Worm (Caenorhabditis elegans) whole organism, L1 larva: ENCODE data around the gene zipt-3.

ENCODE experiments used
- C04F5.9 ChIP-seq: sonication (generic microtip); optimal IDR thresholded peaks from 2 replicates; lab custom pipeline; 2016; ENCODE audit warnings: missing genetic modification characterization, missing compliant biosample characterization
- Y116A8C.19 ChIP-seq: sonication (generic microtip); optimal IDR thresholded peaks from 2 replicates; lab custom pipeline; 2016; ENCODE audit warnings: missing compliant biosample characterization, missing genetic modification characterization, borderline replicate concordance
- aha-1 ChIP-seq: fragments of 150-350 bp; optimal IDR thresholded peaks from 2 replicates; lab custom pipeline; 2014; ENCODE audit warnings: missing biosample characterization, missing genetic modification characterization
- ama-1 ChIP-seq: fragments of 150-350 bp; optimal IDR thresholded peaks from 2 replicates; lab custom pipeline; 2014
- ceh-63 ChIP-seq: fragments of 200-800 bp; sonication (Bioruptor generic); optimal IDR thresholded peaks from 2 replicates; lab custom pipeline; 2018; ENCODE audit warnings: mild to moderate bottlenecking, missing genetic modification characterization, missing compliant biosample characterization
- ceh-8 ChIP-seq: fragments of 200-800 bp; sonication (Bioruptor generic); optimal IDR thresholded peaks from 2 replicates; lab custom pipeline; 2018; ENCODE audit warnings: mild to moderate bottlenecking, missing genetic modification characterization, moderate library complexity, missing compliant biosample characterization
- ceh-82 ChIP-seq, 3 experiments: fragments of 150-350 bp in 1 of 3; sonication (generic microtip) in 2 of 3; optimal IDR thresholded peaks; 2 replicates each; lab custom pipeline; 2014 to 2017; ENCODE audit warnings: missing biosample characterization in 3 of 3, missing genetic modification characterization in 3 of 3
- ceh-88 ChIP-seq: fragments of 200-800 bp; sonication (Bioruptor generic); IDR thresholded peaks from 2 replicates; pipeline ENCODE4 v1.3.6; 2022; ENCODE audit warnings: missing genetic modification characterization, missing compliant biosample characterization
- ceh-90 ChIP-seq: sonication (generic microtip); optimal IDR thresholded peaks from 2 replicates; lab custom pipeline; 2016; ENCODE audit warnings: missing genetic modification characterization, missing compliant biosample characterization
- dpl-1 ChIP-seq, 3 experiments: fragments of 150-350 bp in 2 of 3; sonication (generic microtip) in 1 of 3; optimal IDR thresholded peaks; 2 replicates each; lab custom pipeline; 2014 to 2017; ENCODE audit warnings: missing biosample characterization in 3 of 3, missing genetic modification characterization in 3 of 3, missing genetic modification reagents in 3 of 3
- dsc-1 ChIP-seq: sonication (generic microtip); optimal IDR thresholded peaks from 2 replicates; lab custom pipeline; 2016; ENCODE audit warnings: mild to moderate bottlenecking, missing genetic modification characterization, missing compliant biosample characterization
- efl-1 ChIP-seq, 4 experiments: fragments of 150-350 bp; optimal IDR thresholded peaks in 3 of 4; peaks in 1 of 4; 1 replicate in 1 of 4; 2 replicates in 3 of 4; lab custom pipeline; 2014; ENCODE audit warnings: missing biosample characterization in 2 of 4, missing genetic modification characterization in 2 of 4, missing genetic modification reagents in 2 of 4
- elt-2 ChIP-seq: sonication (generic microtip); optimal IDR thresholded peaks from 2 replicates; lab custom pipeline; 2016; ENCODE audit warnings: missing genetic modification characterization, mild to moderate bottlenecking, inconsistent platforms, missing compliant biosample characterization, missing genetic modification reagents
- ets-5 ChIP-seq: fragments of 200-800 bp; sonication (Bioruptor generic); IDR thresholded peaks from 2 replicates; pipeline ENCODE4 v1.3.6; 2022; ENCODE audit warnings: missing genetic modification characterization, missing compliant biosample characterization
- fkh-10 ChIP-seq: sonication (generic microtip); optimal IDR thresholded peaks from 2 replicates; lab custom pipeline; 2017; ENCODE audit warnings: missing biosample characterization, missing genetic modification reagents, missing genetic modification characterization
- fkh-8 ChIP-seq: sonication (generic microtip); optimal IDR thresholded peaks from 2 replicates; lab custom pipeline; 2016; ENCODE audit warnings: mild to moderate bottlenecking, missing genetic modification characterization, missing compliant biosample characterization
- grh-1 ChIP-seq: fragments of 200-800 bp; sonication (Bioruptor generic); IDR thresholded peaks from 2 replicates; pipeline ENCODE4 v1.3.6; 2022; ENCODE audit warnings: missing genetic modification reagents, missing genetic modification characterization, missing compliant biosample characterization
- hlh-17 ChIP-seq: fragments of 200-800 bp; sonication (Bioruptor generic); optimal IDR thresholded peaks from 2 replicates; lab custom pipeline; 2018; ENCODE audit warnings: missing genetic modification characterization, mild to moderate bottlenecking, missing compliant biosample characterization, moderate library complexity, borderline replicate concordance
- isw-1 ChIP-seq: fragments of 200-800 bp; sonication (Bioruptor generic); IDR thresholded peaks from 2 replicates; pipeline ENCODE4 v1.3.6; 2022; ENCODE audit warnings: missing genetic modification characterization, missing compliant biosample characterization
- jun-1 ChIP-seq: fragments of 150-350 bp; optimal IDR thresholded peaks from 2 replicates; lab custom pipeline; 2014; ENCODE audit warnings: missing biosample characterization, missing genetic modification reagents, missing genetic modification characterization
- lin-13 ChIP-seq: fragments of 150-350 bp; optimal IDR thresholded peaks from 2 replicates; lab custom pipeline; 2014; ENCODE audit warnings: missing biosample characterization, missing genetic modification reagents, missing genetic modification characterization
- lin-14 ChIP-seq: fragments of 200-800 bp; sonication (Bioruptor generic); optimal IDR thresholded peaks from 2 replicates; lab custom pipeline; 2018; ENCODE audit warnings: mild to moderate bottlenecking, missing genetic modification characterization, moderate library complexity, missing compliant biosample characterization
- lin-35 ChIP-seq, 2 experiments: fragments of 150-350 bp; optimal IDR thresholded peaks; 2 replicates each; lab custom pipeline; 2014; ENCODE audit warnings: missing biosample characterization in 2 of 2, missing genetic modification characterization in 2 of 2, missing genetic modification reagents in 2 of 2
- lin-39 ChIP-seq: fragments of 150-350 bp; optimal IDR thresholded peaks from 2 replicates; lab custom pipeline; 2014; ENCODE audit warnings: missing biosample characterization, missing genetic modification reagents, missing genetic modification characterization
- mab-9 ChIP-seq: fragments of 200-800 bp; sonication (Bioruptor generic); IDR thresholded peaks from 2 replicates; pipeline ENCODE4 v1.3.6; 2022; ENCODE audit warnings: missing genetic modification reagents, missing genetic modification characterization, missing compliant biosample characterization
- mdl-1 ChIP-seq, 2 experiments: fragments of 150-350 bp; optimal IDR thresholded peaks; 2 replicates each; lab custom pipeline; 2014 to 2017; ENCODE audit warnings: missing biosample characterization in 2 of 2, missing genetic modification characterization in 2 of 2, inconsistent platforms in 1 of 2
- mef-2 ChIP-seq: fragments of 150-350 bp; optimal IDR thresholded peaks from 2 replicates; lab custom pipeline; 2014; ENCODE audit warnings: missing biosample characterization, missing genetic modification characterization
- mep-1 ChIP-seq: fragments of 150-350 bp; optimal IDR thresholded peaks from 2 replicates; lab custom pipeline; 2014; ENCODE audit warnings: missing biosample characterization, missing genetic modification characterization
- nhr-11 ChIP-seq: fragments of 150-350 bp; optimal IDR thresholded peaks from 2 replicates; lab custom pipeline; 2014; ENCODE audit warnings: missing biosample characterization, missing genetic modification characterization
- nhr-19 ChIP-seq: fragments of 200-800 bp; sonication (Bioruptor generic); conservative IDR thresholded peaks from 2 replicates; pipeline ENCODE4 v1.3.6; 2022; ENCODE audit warnings: missing genetic modification characterization, missing compliant biosample characterization
- nhr-20 ChIP-seq: sonication (generic microtip); optimal IDR thresholded peaks from 2 replicates; lab custom pipeline; 2016; ENCODE audit warnings: mild to moderate bottlenecking, missing genetic modification characterization, missing compliant biosample characterization
- nhr-237 ChIP-seq: fragments of 150-350 bp; optimal IDR thresholded peaks from 2 replicates; lab custom pipeline; 2014; ENCODE audit warnings: missing biosample characterization, missing genetic modification characterization
- nhr-76 ChIP-seq: sonication (generic microtip); optimal IDR thresholded peaks from 2 replicates; lab custom pipeline; 2017; ENCODE audit warnings: missing biosample characterization, missing genetic modification characterization
- nhr-77 ChIP-seq: fragments of 150-350 bp; optimal IDR thresholded peaks from 2 replicates; lab custom pipeline; 2014; ENCODE audit warnings: missing biosample characterization, missing genetic modification characterization
- nhr-84 ChIP-seq: sonication (generic microtip); optimal IDR thresholded peaks from 2 replicates; lab custom pipeline; 2017; ENCODE audit warnings: missing biosample characterization, missing genetic modification characterization
- nhr-85 ChIP-seq: sonication (generic microtip); peaks from one replicate; lab custom pipeline; 2016; ENCODE audit warnings: missing genetic modification characterization, inconsistent platforms, missing compliant biosample characterization
- pax-3 ChIP-seq: fragments of 200-800 bp; sonication (Bioruptor generic); optimal IDR thresholded peaks from 2 replicates; lab custom pipeline; 2018; ENCODE audit warnings: mild to moderate bottlenecking, missing genetic modification characterization, moderate library complexity, missing compliant biosample characterization
- snu-23 ChIP-seq: sonication (generic microtip); optimal IDR thresholded peaks from 2 replicates; lab custom pipeline; 2016; ENCODE audit warnings: missing genetic modification characterization, missing compliant biosample characterization
- sptf-1 ChIP-seq: fragments of 150-350 bp; optimal IDR thresholded peaks from 2 replicates; lab custom pipeline; 2014; ENCODE audit warnings: missing biosample characterization, missing genetic modification characterization
- sup-37 ChIP-seq: fragments of 200-800 bp; sonication (Bioruptor generic); optimal IDR thresholded peaks from 2 replicates; lab custom pipeline; 2018; ENCODE audit warnings: mild to moderate bottlenecking, missing genetic modification characterization, missing compliant biosample characterization
- swsn-7 ChIP-seq: sonication (generic microtip); optimal IDR thresholded peaks from 2 replicates; lab custom pipeline; 2016; ENCODE audit warnings: missing genetic modification characterization, missing compliant biosample characterization
- tlp-1 ChIP-seq: fragments of 150-350 bp; optimal IDR thresholded peaks from 2 replicates; lab custom pipeline; 2014; ENCODE audit warnings: missing biosample characterization, missing genetic modification characterization
- unc-130 ChIP-seq: fragments of 150-350 bp; optimal IDR thresholded peaks from 2 replicates; lab custom pipeline; 2017; ENCODE audit warnings: missing biosample characterization, missing genetic modification characterization, inconsistent platforms
- unc-30 ChIP-seq: sonication (generic microtip); optimal IDR thresholded peaks from 2 replicates; lab custom pipeline; 2017; ENCODE audit warnings: missing biosample characterization, missing genetic modification characterization
- unc-62 ChIP-seq: fragments of 150-350 bp; optimal IDR thresholded peaks from 2 replicates; lab custom pipeline; 2014; ENCODE audit warnings: missing biosample characterization, missing genetic modification reagents, missing genetic modification characterization
- unc-98 ChIP-seq: fragments of 200-800 bp; sonication (Bioruptor generic); IDR thresholded peaks from 2 replicates; pipeline ENCODE4 v1.3.6; 2022; ENCODE audit warnings: missing genetic modification characterization, missing compliant biosample characterization
- vab-15 ChIP-seq: sonication (generic microtip); optimal IDR thresholded peaks from 2 replicates; lab custom pipeline; 2017; ENCODE audit warnings: missing genotype, mild to moderate bottlenecking, missing genetic modification characterization, missing compliant biosample characterization
- xbp-1 ChIP-seq: sonication (generic microtip); optimal IDR thresholded peaks from 2 replicates; lab custom pipeline; 2016; ENCODE audit warnings: missing genetic modification characterization, missing compliant biosample characterization
- zag-1 ChIP-seq: fragments of 150-350 bp; optimal IDR thresholded peaks from 2 replicates; lab custom pipeline; 2014; ENCODE audit warnings: missing biosample characterization, missing genetic modification characterization
- ztf-11 ChIP-seq, 2 experiments: sonication (generic microtip); optimal IDR thresholded peaks; 2 replicates each; lab custom pipeline; 2016 to 2017; ENCODE audit warnings: missing genetic modification characterization in 2 of 2, missing biosample characterization in 1 of 2, missing compliant biosample characterization in 1 of 2
- ztf-4 ChIP-seq: fragments of 150-350 bp; optimal IDR thresholded peaks from 2 replicates; lab custom pipeline; 2014; ENCODE audit warnings: missing biosample characterization, missing genetic modification characterization

Gene zipt-3

DNA sequence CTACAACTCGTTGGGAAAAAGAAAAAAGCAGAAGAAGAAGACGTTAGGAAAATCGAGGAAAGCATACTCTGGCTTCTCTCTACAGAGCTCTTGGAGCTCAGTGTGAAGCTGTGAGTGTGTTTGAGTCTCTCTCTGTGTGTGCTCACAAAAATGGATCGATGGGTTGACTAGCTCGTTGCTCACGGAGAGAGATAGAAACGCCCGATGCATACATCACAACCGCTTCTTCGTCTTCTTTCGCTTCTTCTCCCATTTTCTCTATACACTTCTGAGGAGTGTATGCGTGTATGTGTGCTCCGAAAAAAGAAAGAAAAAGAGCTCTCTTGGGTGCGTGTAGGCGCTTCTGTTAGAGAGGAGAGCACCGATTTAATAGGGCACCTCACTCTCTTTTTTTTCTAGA lies 7.2 kb downstream of the zipt-3 start (continued):
- TF ChIP-seq nhr-76 (tag; lab: Kevin White, UChicago) (no peak), nhr-11 (no peak), lin-14 (GFP tag; lab: Kevin White, UChicago) (peak; percentile 93), grh-1 (no peak), mef-2 (no peak), mab-9 (GFP tag; lab: Robert Waterston, UW) (0 out of 2 replicates have a peak, but pooled peaks have one; percentile 25), lin-35 (GFP tag; optimal IDR thresholded peaks at IDR 0.05; lab: Kevin White, UChicago) (peak in 1 of 2 experiments; percentile 67), elt-2 (tag; lab: Kevin White, UChicago) (no peak), fkh-8 (tag; lab: Kevin White, UChicago) (peak; percentile 95), nhr-237 (tag; lab: Kevin White, UChicago) (no peak), Y116A8C.19 (no peak), snu-23 (peak; percentile 61), fkh-10 (peak; percentile 85), ceh-82 (tag; optimal IDR thresholded peaks at IDR 0.05; lab: Kevin White, UChicago) (peak in 2 of 3 experiments; percentile 35 to 86), unc-30 (tag; lab: Kevin White, UChicago) (no peak), nhr-19 (GFP tag; lab: Robert Waterston, UW) (no peak), dpl-1 (GFP tag; optimal IDR thresholded peaks at IDR 0.05; lab: Kevin White, UChicago) (peak in 1 of 3 experiments; percentile 39), mdl-1 (tag; optimal IDR thresholded peaks at IDR 0.05; lab: Kevin White, UChicago) (no peak), sup-37 (GFP tag; lab: Kevin White, UChicago) (no peak), unc-98 (no peak), nhr-84 (tag; lab: Kevin White, UChicago) (no peak), lin-13 (GFP tag; lab: Kevin White, UChicago) (peak; percentile 49), ceh-88 (no peak), jun-1 (no peak), ceh-90 (no peak), unc-130 (tag; lab: Kevin White, UChicago) (no peak), tlp-1 (no peak), sptf-1 (tag; lab: Kevin White, UChicago) (no peak), swsn-7 (tag; lab: Kevin White, UChicago) (peak; percentile 65), vab-15 (tag; lab: Kevin White, UChicago) (no peak), C04F5.9 (tag; lab: Kevin White, UChicago) (no peak), ztf-11 (tag; optimal IDR thresholded peaks at IDR 0.05; lab: Kevin White, UChicago) (no peak), efl-1 (optimal IDR thresholded peaks at IDR 0.05; lab: Kevin White, UChicago) (peak; percentile 15 to 37), efl-1 (GFP tag; optimal IDR thresholded peaks at IDR 0.05 in 1 of 2; lab: Kevin White, UChicago) (no peak), xbp-1 (tag; lab: Kevin White, UChicago) (peak; percentile 29), lin-39 (tag; lab: Kevin White, UChicago) (no peak), ama-1 (lab: Kevin White, UChicago) (no peak), unc-62 (GFP tag; lab: Kevin White, UChicago) (no peak), nhr-20 (tag; lab: Kevin White, UChicago) (no peak), ets-5 (no peak), nhr-77 (peak; percentile 1), ztf-4 (tag; lab: Kevin White, UChicago) (no peak), ceh-8 (peak; percentile 38), hlh-17 (GFP tag; lab: Kevin White, UChicago) (no peak), zag-1 (tag; lab: Kevin White, UChicago) (peak; percentile 70), nhr-85 (tag; lab: Kevin White, UChicago) (no peak), isw-1 (peak; percentile 58), dsc-1 (peak; percentile 0), pax-3 (tag; lab: Kevin White, UChicago) (no peak), ceh-63 (GFP tag; lab: Kevin White, UChicago) (no peak), aha-1 (no peak), mep-1 (tag; lab: Kevin White, UChicago) (peak; percentile 46)
